Fruit fly (Drosophila melanogaster) whole organism, embryonic: Measurements from ENCODE around the gene CG13609.

Experiments
- Blimp-1 ChIP-seq: fragments of 200-800 bp; sonication (Bioruptor generic); optimal IDR thresholded peaks from 3 replicates; lab custom pipeline; 2018; ENCODE audit warnings: missing biosample characterization, missing genetic modification characterization, mild to moderate bottlenecking, moderate library complexity, missing genetic modification reagents
- CG10274 ChIP-seq: fragments of 200-800 bp; sonication (Bioruptor generic); optimal IDR thresholded peaks from 3 replicates; lab custom pipeline; 2017; ENCODE audit warnings: missing biosample characterization, mild to moderate bottlenecking, missing genetic modification characterization
- CG13287 ChIP-seq: fragments of 200-800 bp; sonication (Bioruptor generic); IDR thresholded peaks from 2 replicates; pipeline ENCODE4 v1.3.6; 2022; ENCODE audit warnings: missing biosample characterization, missing genetic modification characterization; ENCODE audit not compliant: partially characterized antibody
- CG14050 ChIP-seq: fragments of 200-800 bp; sonication (Bioruptor generic); IDR thresholded peaks from 3 replicates; pipeline ENCODE4 v1.3.6; 2022; ENCODE audit warnings: missing biosample characterization, missing genetic modification characterization
- CG15073 ChIP-seq: fragments of 200-800 bp; sonication (Bioruptor generic); optimal IDR thresholded peaks from 2 replicates; lab custom pipeline; 2016; ENCODE audit warnings: missing biosample characterization, missing genetic modification characterization
- CG15514 ChIP-seq: fragments of 200-800 bp; sonication (Bioruptor generic); optimal IDR thresholded peaks from 3 replicates; lab custom pipeline; 2017; ENCODE audit warnings: missing biosample characterization, missing genetic modification characterization, mild to moderate bottlenecking, moderate library complexity, missing genetic modification reagents
- CG1832 ChIP-seq: fragments of 200-800 bp; sonication (Bioruptor generic); optimal IDR thresholded peaks from 2 replicates; lab custom pipeline; 2017; ENCODE audit warnings: missing biosample characterization, mild to moderate bottlenecking, missing genetic modification characterization, inconsistent platforms
- CG2712 ChIP-seq: fragments of 200-800 bp; optimal IDR thresholded peaks from 3 replicates; lab custom pipeline; 2019; ENCODE audit warnings: missing biosample characterization, mild to moderate bottlenecking, missing genetic modification characterization, moderate library complexity
- CG42726 ChIP-seq: fragments of 200-800 bp; sonication (Bioruptor generic); IDR thresholded peaks from 2 replicates; pipeline ENCODE4 v1.3.6; 2022; ENCODE audit warnings: missing biosample characterization, missing genetic modification characterization; ENCODE audit not compliant: partially characterized antibody
- CG6175 ChIP-seq: fragments of 200-800 bp; sonication (Bioruptor generic); IDR thresholded peaks from 3 replicates; pipeline ENCODE4 v1.3.6; 2022; ENCODE audit warnings: missing biosample characterization, missing genetic modification characterization
- CG6654 ChIP-seq: fragments of 200-800 bp; sonication (Bioruptor generic); optimal IDR thresholded peaks from 2 replicates; lab custom pipeline; 2017; ENCODE audit warnings: missing biosample characterization, mild to moderate bottlenecking, missing genetic modification characterization
- CG8478 ChIP-seq: fragments of >200 bp; optimal IDR thresholded peaks from 2 replicates; lab custom pipeline; 2018
- CG9797 ChIP-seq: fragments of 200-800 bp; sonication (Bioruptor generic); optimal IDR thresholded peaks from 3 replicates; lab custom pipeline; 2018; ENCODE audit warnings: missing biosample characterization, mild to moderate bottlenecking, missing genetic modification characterization
- CHES-1-like ChIP-seq: fragments of 200-800 bp; sonication (Bioruptor generic); optimal IDR thresholded peaks from 2 replicates; lab custom pipeline; 2016; ENCODE audit warnings: missing biosample characterization, missing genetic modification characterization
- CkIIα-i1 ChIP-seq: fragments of 200-800 bp; sonication (Bioruptor generic); IDR thresholded peaks from 2 replicates; pipeline ENCODE4 v1.3.6; 2022; ENCODE audit warnings: missing biosample characterization, missing genetic modification characterization
- D19B ChIP-seq: fragments of 200-800 bp; sonication (Bioruptor generic); optimal IDR thresholded peaks from 2 replicates; lab custom pipeline; 2017; ENCODE audit warnings: missing biosample characterization, mild to moderate bottlenecking, missing genetic modification characterization
- Dbx ChIP-seq: fragments of 200-800 bp; sonication (Bioruptor generic); IDR thresholded peaks from 3 replicates; pipeline ENCODE4 v1.3.6; 2022; ENCODE audit warnings: missing biosample characterization, missing genetic modification characterization
- Dref ChIP-seq: fragments of 200-800 bp; sonication (Bioruptor generic); IDR thresholded peaks from 2 replicates; pipeline ENCODE4 v1.3.6; 2022; ENCODE audit warnings: missing biosample characterization, missing genetic modification characterization
- Ets97D ChIP-seq: fragments of 200-800 bp; sonication (Bioruptor generic); optimal IDR thresholded peaks from 3 replicates; lab custom pipeline; 2016; ENCODE audit warnings: missing biosample characterization, missing genetic modification characterization
- GATAe ChIP-seq: fragments of 200-800 bp; sonication (Bioruptor generic); conservative IDR thresholded peaks from 2 replicates; pipeline ENCODE4 v1.3.6; 2022; ENCODE audit warnings: missing biosample characterization, missing genetic modification characterization
- Hmx ChIP-seq: fragments of 200-800 bp; sonication (Bioruptor generic); optimal IDR thresholded peaks from 2 replicates; lab custom pipeline; 2016; ENCODE audit warnings: missing biosample characterization, missing genetic modification characterization
- Hsf ChIP-seq: fragments of 200-800 bp; sonication (Bioruptor generic); optimal IDR thresholded peaks from 3 replicates; lab custom pipeline; 2016; ENCODE audit warnings: missing biosample characterization, missing genetic modification characterization
- Meics ChIP-seq: fragments of 200-800 bp; sonication (Bioruptor generic); optimal IDR thresholded peaks from 2 replicates; lab custom pipeline; 2017; ENCODE audit warnings: missing biosample characterization, mild to moderate bottlenecking, missing genetic modification characterization
- NC2β ChIP-seq: fragments of 200-800 bp; sonication (Bioruptor generic); optimal IDR thresholded peaks from 2 replicates; lab custom pipeline; 2016; ENCODE audit warnings: missing biosample characterization, missing genetic modification characterization
- Spps ChIP-seq: fragments of 200-800 bp; sonication (Bioruptor generic); optimal IDR thresholded peaks from 2 replicates; lab custom pipeline; 2018; ENCODE audit warnings: missing biosample characterization, mild to moderate bottlenecking, missing genetic modification characterization
- Sry-β ChIP-seq: fragments of 200-800 bp; sonication (Bioruptor generic); optimal IDR thresholded peaks from 2 replicates; lab custom pipeline; 2018; ENCODE audit warnings: missing biosample characterization, mild to moderate bottlenecking, missing genetic modification characterization, moderate library complexity
- Sry-δ ChIP-seq: fragments of 200-800 bp; sonication (Bioruptor generic); optimal IDR thresholded peaks from 2 replicates; lab custom pipeline; 2016; ENCODE audit warnings: missing biosample characterization, missing genetic modification characterization
- Xbp1 ChIP-seq: fragments of 200-800 bp; sonication (Bioruptor generic); optimal IDR thresholded peaks from 3 replicates; lab custom pipeline; 2016; ENCODE audit warnings: missing biosample characterization, mild to moderate bottlenecking, missing genetic modification characterization
- amos ChIP-seq: fragments of 200-800 bp; sonication (Bioruptor generic); IDR thresholded peaks from 2 replicates; pipeline ENCODE4 v1.3.6; 2022; ENCODE audit warnings: missing biosample characterization, missing genetic modification characterization; ENCODE audit not compliant: partially characterized antibody
- ase ChIP-seq: fragments of 200-800 bp; sonication (Bioruptor generic); IDR thresholded peaks from 3 replicates; pipeline ENCODE4 v1.3.6; 2022; ENCODE audit warnings: missing biosample characterization, missing genetic modification characterization
- ato ChIP-seq: fragments of 200-800 bp; sonication (Bioruptor generic); IDR thresholded peaks from 2 replicates; pipeline ENCODE4 v1.3.6; 2022; ENCODE audit warnings: missing biosample characterization, missing genetic modification characterization; ENCODE audit not compliant: partially characterized antibody
- bigmax ChIP-seq: fragments of 200-800 bp; sonication (Bioruptor generic); optimal IDR thresholded peaks from 2 replicates; lab custom pipeline; 2018; ENCODE audit warnings: missing biosample characterization, mild to moderate bottlenecking, missing genetic modification characterization
- btn ChIP-seq: fragments of 200-800 bp; sonication (Bioruptor generic); optimal IDR thresholded peaks from 2 replicates; lab custom pipeline; 2016; ENCODE audit warnings: missing biosample characterization, missing genetic modification characterization
- chinmo ChIP-seq: fragments of 200-800 bp; sonication (Bioruptor generic); IDR thresholded peaks from 4 replicates; pipeline ENCODE4 v1.3.6; 2022; ENCODE audit warnings: missing biosample characterization, missing genetic modification characterization; ENCODE audit not compliant: partially characterized antibody
- dysf ChIP-seq: fragments of 200-800 bp; sonication (Bioruptor generic); IDR thresholded peaks from 3 replicates; pipeline ENCODE4 v1.3.6; 2022; ENCODE audit warnings: missing biosample characterization, missing genetic modification characterization
- fd102C ChIP-seq: fragments of 200-800 bp; sonication (Bioruptor generic); optimal IDR thresholded peaks from 2 replicates; lab custom pipeline; 2018; ENCODE audit warnings: missing biosample characterization, mild to moderate bottlenecking, missing genetic modification characterization, moderate library complexity
- fru ChIP-seq: fragments of >200 bp; optimal IDR thresholded peaks from 2 replicates; lab custom pipeline; 2017
- fu2 ChIP-seq: fragments of 200-800 bp; sonication (Bioruptor generic); optimal IDR thresholded peaks from 2 replicates; lab custom pipeline; 2016; ENCODE audit warnings: missing biosample characterization, missing genetic modification characterization
- gem ChIP-seq: fragments of 200-800 bp; sonication (Bioruptor generic); optimal IDR thresholded peaks from 2 replicates; lab custom pipeline; 2019; ENCODE audit warnings: missing biosample characterization, mild to moderate bottlenecking, missing genetic modification characterization, moderate library complexity
- jigr1 ChIP-seq: fragments of 200-800 bp; sonication (Bioruptor generic); IDR thresholded peaks from 3 replicates; pipeline ENCODE4 v1.3.6; 2022; ENCODE audit warnings: missing biosample characterization, missing genetic modification characterization
- knrl ChIP-seq: fragments of 200-800 bp; sonication (Bioruptor generic); IDR thresholded peaks from 3 replicates; pipeline ENCODE4 v1.3.6; 2022; ENCODE audit warnings: missing biosample characterization, missing genetic modification characterization; ENCODE audit not compliant: partially characterized antibody
- nerfin-1 ChIP-seq: fragments of 200-800 bp; sonication (Bioruptor generic); optimal IDR thresholded peaks from 3 replicates; lab custom pipeline; 2019; ENCODE audit warnings: missing biosample characterization, mild to moderate bottlenecking, missing genetic modification characterization, moderate library complexity
- pho ChIP-seq: fragments of 200-800 bp; sonication (Bioruptor generic); optimal IDR thresholded peaks from 2 replicates; lab custom pipeline; 2016; ENCODE audit warnings: missing biosample characterization, missing genetic modification characterization
- ro ChIP-seq: fragments of 200-800 bp; sonication (Bioruptor generic); IDR thresholded peaks from 2 replicates; pipeline ENCODE4 v1.3.6; 2022; ENCODE audit warnings: missing biosample characterization, missing genetic modification characterization
- slou ChIP-seq: fragments of 200-800 bp; sonication (Bioruptor generic); optimal IDR thresholded peaks from 3 replicates; lab custom pipeline; 2016; ENCODE audit warnings: missing biosample characterization, missing genetic modification characterization
- sna ChIP-seq: fragments of 200-800 bp; sonication (Bioruptor generic); IDR thresholded peaks from 2 replicates; pipeline ENCODE4 v1.3.6; 2022; ENCODE audit warnings: missing biosample characterization, missing genetic modification characterization; ENCODE audit not compliant: partially characterized antibody
- stwl ChIP-seq: fragments of 200-800 bp; sonication (Bioruptor generic); optimal IDR thresholded peaks from 3 replicates; lab custom pipeline; 2018; ENCODE audit warnings: missing biosample characterization, mild to moderate bottlenecking, missing genetic modification characterization, moderate library complexity
- tgo ChIP-seq: fragments of 200-800 bp; sonication (Bioruptor generic); IDR thresholded peaks from 3 replicates; pipeline ENCODE4 v1.3.6; 2022; ENCODE audit warnings: missing biosample characterization, missing genetic modification characterization
- tio ChIP-seq: fragments of 200-800 bp; sonication (Bioruptor generic); optimal IDR thresholded peaks from 2 replicates; lab custom pipeline; 2017; ENCODE audit warnings: missing biosample characterization, missing genetic modification characterization, inconsistent platforms
- tll ChIP-seq, 2 experiments: fragments of 200-800 bp in 1 of 2; fragments of >200 bp in 1 of 2; sonication (Bioruptor generic) in 1 of 2; optimal IDR thresholded peaks; 2 replicates each; lab custom pipeline; 2017 to 2019; ENCODE audit warnings: missing biosample characterization in 2 of 2, missing genetic modification characterization in 2 of 2, mild to moderate bottlenecking in 1 of 2, moderate library complexity in 1 of 2
- usp ChIP-seq: fragments of >200 bp; optimal IDR thresholded peaks from 2 replicates; lab custom pipeline; 2017; ENCODE audit warnings: missing biosample characterization, missing genetic modification characterization
- wor ChIP-seq: fragments of 200-800 bp; sonication (Bioruptor generic); IDR thresholded peaks from 2 replicates; pipeline ENCODE4 v1.3.6; 2022; ENCODE audit warnings: missing biosample characterization, missing genetic modification characterization

Gene CG13609

dm6 chr3R:24226744-24227143 lies at the start of gene CG13609, which contains the start of gene Spps (continued):
- TF ChIP-seq Meics (GFP tag; lab: Kevin White, UChicago) (no peak), tll (GFP tag; optimal IDR thresholded peaks at IDR 0.05; lab: Kevin White, UChicago) (no peak), jigr1 (GFP tag; lab: Robert Waterston, UW) (no peak), slou (no peak), CG15073 (GFP tag; lab: Kevin White, UChicago) (no peak), Xbp1 (no peak), CHES-1-like (GFP tag; lab: Kevin White, UChicago) (peak; percentile 86), fru (lab: Kevin White, UChicago) (no peak), stwl (tag; lab: Kevin White, UChicago) (peak; percentile 88), CG1832 (no peak), pho (GFP tag; lab: Kevin White, UChicago) (no peak), D19B (GFP tag; lab: Kevin White, UChicago) (no peak), Spps (tag; lab: Kevin White, UChicago) (peak; percentile 52), CG8478 (lab: Kevin White, UChicago) (no peak), CG10274 (GFP tag; lab: Kevin White, UChicago) (no peak), CG42726 (GFP tag; lab: Robert Waterston, UW) (peak; percentile 92), CG6175 (no peak), Dref (GFP tag; lab: Robert Waterston, UW) (peak; percentile 96), Sry-β (GFP tag; lab: Kevin White, UChicago) (peak; percentile 0), ase (GFP tag; lab: Robert Waterston, UW) (no peak), Blimp-1 (GFP tag; lab: Kevin White, UChicago) (peak; percentile 97), knrl (GFP tag; lab: Robert Waterston, UW) (peak; percentile 85), ro (GFP tag; lab: Robert Waterston, UW) (no peak), CG13287 (GFP tag; lab: Robert Waterston, UW) (peak; percentile 96), gem (tag; lab: Kevin White, UChicago) (no peak), CG9797 (GFP tag; lab: Kevin White, UChicago) (peak; percentile 43), Hsf (no peak), tgo (no peak), Dbx (GFP tag; lab: Robert Waterston, UW) (0 out of 3 replicates have a peak, but pooled peaks have one; percentile 53), CG14050 (GFP tag; lab: Robert Waterston, UW) (no peak), CG15514 (GFP tag; lab: Kevin White, UChicago) (peak; percentile 61), CG2712 (tag; lab: Kevin White, UChicago) (peak; percentile 38), nerfin-1 (tag; lab: Kevin White, UChicago) (peak; percentile 53), usp (GFP tag; lab: Kevin White, UChicago) (no peak), GATAe (GFP tag; lab: Robert Waterston, UW) (peak; percentile 12; the same call in 1 of the 2 replicates), tio (GFP tag; lab: Kevin White, UChicago) (no peak), sna (GFP tag; lab: Robert Waterston, UW) (peak; percentile 92), dysf (GFP tag; lab: Robert Waterston, UW) (no peak), NC2β (GFP tag; lab: Kevin White, UChicago) (peak; percentile 36), CkIIα-i1 (no peak), btn (GFP tag; lab: Kevin White, UChicago) (no peak), wor (GFP tag; lab: Robert Waterston, UW) (no peak), amos (GFP tag; lab: Robert Waterston, UW) (peak; percentile 96), fd102C (GFP tag; lab: Kevin White, UChicago) (no peak), fu2 (GFP tag; lab: Kevin White, UChicago) (no peak), Ets97D (GFP tag; lab: Kevin White, UChicago) (peak; percentile 93), bigmax (no peak), Hmx (no peak), Sry-δ (GFP tag; lab: Kevin White, UChicago) (peak; percentile 91), ato (GFP tag; lab: Robert Waterston, UW) (peak; percentile 99), chinmo (GFP tag; lab: Robert Waterston, UW) (peak; percentile 100), CG6654 (no peak)
